Worm (Caenorhabditis elegans): ENCODE results near the gene T12D8.10.
A peak's percentile ranks its signal among the peaks of the same experiment; 100 is the strongest.

T12D8.10 gene

ce11 chrIII:13666406-13666805 lies 24.3 kb upstream of the T12D8.10 start:
- TF ChIP-seq unc-62 (GFP tag; optimal IDR thresholded peaks at IDR 0.05) (peak; percentile 6), R02D3.7 (tag; optimal IDR thresholded peaks at IDR 0.05) (no peak)

- TF ChIP-seq nhr-11 (tag; optimal IDR thresholded peaks at IDR 0.05) (no peak), skn-1 (tag; optimal IDR thresholded peaks at IDR 0.05) (no peak), jun-1 (tag; optimal IDR thresholded peaks at IDR 0.05) (no peak), nhr-67 (tag; optimal IDR thresholded peaks at IDR 0.05) (no peak), ama-1 (optimal IDR thresholded peaks at IDR 0.05) (no peak), ztf-11 (tag; optimal IDR thresholded peaks at IDR 0.05) (no peak), eor-1 (tag; optimal IDR thresholded peaks at IDR 0.05) (no peak), unc-62 (GFP tag; optimal IDR thresholded peaks at IDR 0.05) (no peak), elt-2 (tag; optimal IDR thresholded peaks at IDR 0.05) (no peak), ceh-16 (tag; optimal IDR thresholded peaks at IDR 0.05) (no peak), lsy-12 (tag; optimal IDR thresholded peaks at IDR 0.05) (no peak), mdl-1 (tag; optimal IDR thresholded peaks at IDR 0.05) (no peak), nhr-25 (tag; optimal IDR thresholded peaks at IDR 0.05) (no peak)
Measured at ce11 chrIII:13660123-13660522, 18.0 kb upstream of the T12D8.10 start.

ce11 chrIII:13659028-13659427 lies 16.9 kb upstream of the T12D8.10 start:
- no peak for TF ChIP-seq tbx-2 (tag; optimal IDR thresholded peaks at IDR 0.05)
- no peak for TF ChIP-seq sea-2 (GFP tag; optimal IDR thresholded peaks at IDR 0.05)
- TF ChIP-seq unc-62 (GFP tag; optimal IDR thresholded peaks at IDR 0.05) = no peak
- peak; percentile 40 for TF ChIP-seq nhr-25 (tag; optimal IDR thresholded peaks at IDR 0.05)
- TF ChIP-seq elt-1 (tag; optimal IDR thresholded peaks at IDR 0.05) = peak; percentile 69
- TF ChIP-seq nhr-23 (tag; optimal IDR thresholded peaks at IDR 0.05) = peak; percentile 45
- no peak for TF ChIP-seq nhr-76 (tag; optimal IDR thresholded peaks at IDR 0.05)
- TF ChIP-seq nhr-12 (tag; optimal IDR thresholded peaks at IDR 0.05) = no peak
- no peak for TF ChIP-seq pha-4 (tag; optimal IDR thresholded peaks at IDR 0.05)

ce11 chrIII:13657975-13658374 lies 15.8 kb upstream of the T12D8.10 start:
- no peak for TF ChIP-seq fkh-2 (tag; optimal IDR thresholded peaks at IDR 0.05)
- TF ChIP-seq ZK546.5 (tag; optimal IDR thresholded peaks at IDR 0.05) = no peak
- TF ChIP-seq nfya-1 (tag; optimal IDR thresholded peaks at IDR 0.05; ENCODE audit: insufficient read depth) = no peak
- no peak for TF ChIP-seq ceh-82 (tag; optimal IDR thresholded peaks at IDR 0.05)
- no peak for TF ChIP-seq lin-15B (tag; optimal IDR thresholded peaks at IDR 0.05)
- peak; percentile 16 for TF ChIP-seq hmg-11 (tag; optimal IDR thresholded peaks at IDR 0.05)
- no peak for TF ChIP-seq ama-1 (optimal IDR thresholded peaks at IDR 0.05)
- no peak for TF ChIP-seq nhr-11 (tag; optimal IDR thresholded peaks at IDR 0.05)
- TF ChIP-seq zag-1 (tag; optimal IDR thresholded peaks at IDR 0.05) = no peak
- no peak for TF ChIP-seq mml-1 (tag; optimal IDR thresholded peaks at IDR 0.05)
- peak; percentile 37 for TF ChIP-seq elt-2 (tag; optimal IDR thresholded peaks at IDR 0.05)
- TF ChIP-seq pha-4 (tag; optimal IDR thresholded peaks at IDR 0.05) = peak; percentile 80
- TF ChIP-seq ztf-4 (tag; optimal IDR thresholded peaks at IDR 0.05) = no peak
- no peak for TF ChIP-seq fkh-10 (GFP tag; optimal IDR thresholded peaks at IDR 0.05)
- TF ChIP-seq eor-1 (tag; optimal IDR thresholded peaks at IDR 0.05) = no peak
- TF ChIP-seq nhr-28 (tag; optimal IDR thresholded peaks at IDR 0.05) = no peak

ce11 chrIII:13656680-13657079 lies 14.6 kb upstream of the T12D8.10 start:
- no peak for TF ChIP-seq nhr-28 (tag; optimal IDR thresholded peaks at IDR 0.05)
- TF ChIP-seq mml-1 (tag; optimal IDR thresholded peaks at IDR 0.05) = no peak
- TF ChIP-seq pqm-1 (tag; optimal IDR thresholded peaks at IDR 0.05) = no peak
- no peak for TF ChIP-seq nhr-12 (tag; optimal IDR thresholded peaks at IDR 0.05)
- no peak for TF ChIP-seq nhr-43 (tag; optimal IDR thresholded peaks at IDR 0.05; ENCODE audit: poor library complexity, severe bottlenecking)
- TF ChIP-seq elt-1 (tag; optimal IDR thresholded peaks at IDR 0.05) = no peak
- no peak for TF ChIP-seq tbx-2 (tag; optimal IDR thresholded peaks at IDR 0.05)
- TF ChIP-seq unc-39 (tag; optimal IDR thresholded peaks at IDR 0.05) = no peak
- TF ChIP-seq fkh-10 (GFP tag; optimal IDR thresholded peaks at IDR 0.05) = no peak
- no peak for TF ChIP-seq eor-1 (tag; optimal IDR thresholded peaks at IDR 0.05)
- no peak for TF ChIP-seq nhr-67 (tag; optimal IDR thresholded peaks at IDR 0.05)
- no peak for TF ChIP-seq ztf-4 (tag; optimal IDR thresholded peaks at IDR 0.05)
- no peak for TF ChIP-seq ZK546.5 (tag; optimal IDR thresholded peaks at IDR 0.05)
- no peak for TF ChIP-seq jun-1 (tag; optimal IDR thresholded peaks at IDR 0.05)
- TF ChIP-seq R02D3.7 (tag; optimal IDR thresholded peaks at IDR 0.05) = no peak
- no peak for TF ChIP-seq nhr-77 (tag; optimal IDR thresholded peaks at IDR 0.05)
